Fruit fly (Drosophila melanogaster): Measurements from ENCODE around the gene CG6769.

CG6769 gene

DNA sequence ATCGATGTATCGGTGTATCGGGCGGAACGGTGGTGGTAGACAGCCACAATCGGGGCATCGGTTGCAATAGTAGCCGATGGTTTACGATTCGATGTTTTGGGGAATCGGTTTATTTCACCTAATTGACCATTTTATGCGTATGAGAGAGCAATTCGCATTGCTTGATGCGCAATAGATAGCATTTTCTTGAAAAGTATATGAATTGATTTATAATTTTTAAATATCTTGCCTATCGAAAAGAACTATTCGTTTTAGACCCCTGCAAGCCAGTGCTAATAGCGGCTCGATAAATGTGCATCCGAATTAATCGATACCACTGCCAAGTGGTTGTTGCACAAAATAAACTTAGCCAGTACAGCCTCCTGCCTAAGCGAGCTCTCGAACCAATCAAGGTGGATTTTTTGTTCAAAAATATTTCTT, 26.4 kb downstream of the CG6769 start, which contains the start of gene mnb (continued):
- peak; percentile 71 for TF ChIP-seq Lhr (GFP tag; optimal IDR thresholded peaks at IDR 0.05)
- TF ChIP-seq Neu2 (GFP tag; optimal IDR thresholded peaks at IDR 0.05; ENCODE audit: borderline replicate concordance), result no peak
- no peak for TF ChIP-seq GATAe (GFP tag; conservative IDR thresholded peaks at IDR 0.05)
- no peak for TF ChIP-seq cato (GFP tag; optimal IDR thresholded peaks at IDR 0.05; ENCODE audit: borderline replicate concordance)
- no peak for TF ChIP-seq Oli (tag; optimal IDR thresholded peaks at IDR 0.05)
- no peak for TF ChIP-seq CrebB (tag; optimal IDR thresholded peaks at IDR 0.05)
- TF ChIP-seq corto (GFP tag; optimal IDR thresholded peaks at IDR 0.05), result no peak
- no peak for TF ChIP-seq Deaf1 (tag; optimal IDR thresholded peaks at IDR 0.05)
- TF ChIP-seq CG13775 (GFP tag; optimal IDR thresholded peaks at IDR 0.05), result no peak
- TF ChIP-seq CG1792 (GFP tag; optimal IDR thresholded peaks at IDR 0.05), result no peak
- TF ChIP-seq sd (tag; optimal IDR thresholded peaks at IDR 0.05), result no peak
- TF ChIP-seq maf-S (GFP tag; optimal IDR thresholded peaks at IDR 0.05), result no peak
- TF ChIP-seq CG14050 (GFP tag; IDR thresholded peaks at IDR 0.05), result no peak
- no peak for TF ChIP-seq btn (GFP tag; optimal IDR thresholded peaks at IDR 0.05)
- TF ChIP-seq shn (GFP tag; optimal IDR thresholded peaks at IDR 0.05), result no peak
- no peak for TF ChIP-seq CG3726 (GFP tag; IDR thresholded peaks at IDR 0.05)
- TF ChIP-seq CG18764 (GFP tag; optimal IDR thresholded peaks at IDR 0.05), result peak; percentile 19
- TF ChIP-seq chn (GFP tag; optimal IDR thresholded peaks at IDR 0.05), result no peak
- TF ChIP-seq tna (GFP tag; IDR thresholded peaks at IDR 0.05; ENCODE audit: partially characterized antibody), result peak; percentile 98
- no peak for TF ChIP-seq zf30C (GFP tag; optimal IDR thresholded peaks at IDR 0.05)
- TF ChIP-seq otp (GFP tag; IDR thresholded peaks at IDR 0.05), result no peak
- no peak for TF ChIP-seq jigr1 (GFP tag; IDR thresholded peaks at IDR 0.05)
- TF ChIP-seq Atf6 (GFP tag; IDR thresholded peaks at IDR 0.05), result 0 out of 2 replicates have a peak, but pooled peaks have one; percentile 23
- TF ChIP-seq Nf-YC (tag; optimal IDR thresholded peaks at IDR 0.05), result peak; percentile 20
- peak; percentile 91 for TF ChIP-seq sens (GFP tag)
- TF ChIP-seq knrl (GFP tag; IDR thresholded peaks at IDR 0.05; ENCODE audit: partially characterized antibody), result peak; percentile 99
- TF ChIP-seq ato (GFP tag; IDR thresholded peaks at IDR 0.05; ENCODE audit: partially characterized antibody), result peak; percentile 99
- TF ChIP-seq pfk (GFP tag; optimal IDR thresholded peaks at IDR 0.05), result no peak
- TF ChIP-seq H2.0 (GFP tag; IDR thresholded peaks at IDR 0.05), result no peak
- no peak for TF ChIP-seq Doc2 (GFP tag; IDR thresholded peaks at IDR 0.05)
- TF ChIP-seq MBD-R2 (GFP tag; IDR thresholded peaks at IDR 0.05), result no peak
- peak; percentile 42 for TF ChIP-seq CG2120 (GFP tag; optimal IDR thresholded peaks at IDR 0.05)
- no peak for TF ChIP-seq abd-A (tag; optimal IDR thresholded peaks at IDR 0.05)
- TF ChIP-seq NK7.1 (GFP tag; optimal IDR thresholded peaks at IDR 0.05), result no peak
- no peak for TF ChIP-seq chm (GFP tag; IDR thresholded peaks at IDR 0.05)
- TF ChIP-seq Ets65A (GFP tag), result peak; percentile 94
- TF ChIP-seq Oaz (GFP tag; IDR thresholded peaks at IDR 0.05), result no peak
- peak; percentile 99 for TF ChIP-seq CG16813 (GFP tag; IDR thresholded peaks at IDR 0.05; ENCODE audit: partially characterized antibody)
- TF ChIP-seq croc (GFP tag; conservative IDR thresholded peaks at IDR 0.05), result no peak
- no peak for TF ChIP-seq CG10147 (GFP tag; optimal IDR thresholded peaks at IDR 0.05)
- no peak for TF ChIP-seq Dip2 (GFP tag; IDR thresholded peaks at IDR 0.05)
- no peak for TF ChIP-seq CG2199 (GFP tag; IDR thresholded peaks at IDR 0.05)
- no peak for TF ChIP-seq dan (GFP tag; IDR thresholded peaks at IDR 0.05)
- TF ChIP-seq ham (GFP tag; IDR thresholded peaks at IDR 0.05), result no peak
- TF ChIP-seq Dip3 (GFP tag; optimal IDR thresholded peaks at IDR 0.05), result no peak
- TF ChIP-seq Chrac-16 (GFP tag; optimal IDR thresholded peaks at IDR 0.05), result no peak
- no peak for TF ChIP-seq CG4730 (GFP tag; IDR thresholded peaks at IDR 0.05)
- TF ChIP-seq bab2 (GFP tag; optimal IDR thresholded peaks at IDR 0.05), result peak; percentile 4
- peak; percentile 94; the same call in 3 of the 4 replicates for TF ChIP-seq chinmo (GFP tag; IDR thresholded peaks at IDR 0.05; ENCODE audit: partially characterized antibody)
- no peak for TF ChIP-seq CG8281 (tag; optimal IDR thresholded peaks at IDR 0.05)
- TF ChIP-seq ash1 (GFP tag; optimal IDR thresholded peaks at IDR 0.05), result no peak
- TF ChIP-seq CG7839 (tag; optimal IDR thresholded peaks at IDR 0.05), result no peak

All from whole organism, embryonic.